Worm (Caenorhabditis elegans): ENCODE measurements around the gene hum-10.

ce11 chrX:4759718-4760117 lies 22.4 kb downstream of the hum-10 start:
- TF ChIP-seq lin-13 (GFP tag; optimal IDR thresholded peaks at IDR 0.05): no peak
- TF ChIP-seq aha-1 (tag): no peak
- no peak for TF ChIP-seq lsy-2 (tag; optimal IDR thresholded peaks at IDR 0.05)
- no peak for TF ChIP-seq snpc-4 (tag; optimal IDR thresholded peaks at IDR 0.05)
- TF ChIP-seq nhr-6 (tag; optimal IDR thresholded peaks at IDR 0.05): no peak
- TF ChIP-seq skn-1 (tag; optimal IDR thresholded peaks at IDR 0.05): no peak
- no peak for TF ChIP-seq ama-1 (optimal IDR thresholded peaks at IDR 0.05)
- no peak for TF ChIP-seq dpl-1 (GFP tag; optimal IDR thresholded peaks at IDR 0.05)
- TF ChIP-seq ceh-62 (tag; optimal IDR thresholded peaks at IDR 0.05): no peak
- no peak for TF ChIP-seq nhr-28 (tag; optimal IDR thresholded peaks at IDR 0.05)
- TF ChIP-seq egl-27 (tag; optimal IDR thresholded peaks at IDR 0.05): no peak
- TF ChIP-seq hlh-30 (tag; optimal IDR thresholded peaks at IDR 0.05; ENCODE audit: insufficient read depth): no peak

Data from whole organism, L4 larva.